ENCODE assay signal across 1 fruit fly cellular context in the genomic region with DNA sequence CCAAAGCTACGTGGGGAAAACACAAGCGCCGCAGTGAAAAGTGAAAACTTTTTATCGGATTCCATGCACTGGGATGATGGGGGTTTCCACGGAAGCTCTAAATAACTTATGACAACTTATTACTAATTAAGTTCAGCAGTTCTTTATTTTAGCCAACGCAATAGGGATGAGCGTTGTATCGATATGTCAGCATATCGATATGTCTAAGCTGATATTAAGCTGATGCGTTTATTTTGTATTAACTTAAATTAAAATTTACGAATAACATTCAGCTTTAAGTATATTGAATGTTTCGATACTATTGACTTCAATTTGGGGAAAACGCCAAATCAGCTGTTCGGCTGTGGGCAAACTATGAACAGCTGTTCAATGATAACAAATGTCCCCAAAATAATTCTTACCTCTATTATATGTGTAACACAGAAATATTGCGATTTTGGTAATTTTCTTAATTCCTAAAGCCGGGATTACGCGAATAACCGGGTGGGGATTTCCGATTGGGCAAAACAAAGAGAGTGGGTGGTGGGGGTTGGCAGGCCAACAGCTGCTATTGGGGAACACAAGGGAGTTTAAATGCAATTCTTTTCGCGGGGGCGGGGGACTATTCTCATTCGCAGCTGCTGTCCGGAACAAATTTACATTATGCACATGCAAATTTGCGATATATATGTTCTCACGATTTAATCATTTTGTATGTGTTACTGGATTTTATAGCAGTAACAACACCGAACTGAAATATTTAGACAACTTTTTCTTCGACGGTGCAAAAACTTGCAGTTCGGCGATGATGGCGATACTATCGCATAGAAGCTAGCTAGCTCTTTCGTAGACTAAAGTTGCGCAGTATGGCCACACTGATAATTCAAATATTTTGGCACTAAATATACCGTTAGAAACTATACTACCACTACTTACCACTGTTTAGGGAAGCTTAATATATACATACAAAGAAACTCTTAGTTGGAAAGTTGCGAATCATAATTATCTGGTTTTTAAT.
TF ChIP-seq lines count a peak whose summit lies in the region.

A gene (minus strand): TSS at position 733 of the 997 bp plus-strand sequence.

TF ChIP-seq in whole organism, embryonic, 481 proteins besides CTCF, POLR2A, EP300 and RAD21 (continued from another document and continues in another):
- TF ChIP-seq CG34224 (GFP tag; IDR thresholded peaks at IDR 0.05; lab: Robert Waterston, UW; ENCODE audit: partially characterized antibody) (peak; percentile 74), Scr (GFP tag; IDR thresholded peaks at IDR 0.05; lab: Robert Waterston, UW; ENCODE audit: partially characterized antibody) (peak; percentile 87), CG15696 (tag; optimal IDR thresholded peaks at IDR 0.05; lab: Kevin White, UChicago) (no peak), CG10959 (GFP tag; IDR thresholded peaks at IDR 0.05; lab: Robert Waterston, UW) (no peak), Jarid2 (GFP tag; optimal IDR thresholded peaks at IDR 0.05; lab: Kevin White, UChicago) (no peak), tx (GFP tag; optimal IDR thresholded peaks at IDR 0.05; lab: Kevin White, UChicago) (no peak), Tbp (GFP tag; optimal IDR thresholded peaks at IDR 0.05; lab: Kevin White, UChicago) (no peak), B-H1 (GFP tag; IDR thresholded peaks at IDR 0.05; lab: Robert Waterston, UW) (no peak), CG17612 (GFP tag; IDR thresholded peaks at IDR 0.05; lab: Robert Waterston, UW) (no peak), CG17385 (GFP tag; optimal IDR thresholded peaks at IDR 0.05; lab: Kevin White, UChicago) (no peak), Fer2 (tag; optimal IDR thresholded peaks at IDR 0.05; lab: Kevin White, UChicago) (no peak), lilli (GFP tag; optimal IDR thresholded peaks at IDR 0.05; lab: Kevin White, UChicago) (no peak), sd (tag; optimal IDR thresholded peaks at IDR 0.05; lab: Kevin White, UChicago) (no peak), p53 (GFP tag; optimal IDR thresholded peaks at IDR 0.05; lab: Kevin White, UChicago) (no peak), fd102C (GFP tag; optimal IDR thresholded peaks at IDR 0.05; lab: Kevin White, UChicago) (no peak), Antp (GFP tag; optimal IDR thresholded peaks at IDR 0.05; lab: Kevin White, UChicago) (no peak), CG33557 (GFP tag; optimal IDR thresholded peaks at IDR 0.05; lab: Kevin White, UChicago) (no peak), sens-2 (GFP tag; IDR thresholded peaks at IDR 0.05; lab: Robert Waterston, UW) (no peak), sima (GFP tag; optimal IDR thresholded peaks at IDR 0.05; lab: Kevin White, UChicago) (no peak), CG4328 (GFP tag; optimal IDR thresholded peaks at IDR 0.05; lab: Kevin White, UChicago) (no peak), CG6765 (GFP tag; optimal IDR thresholded peaks at IDR 0.05; lab: Kevin White, UChicago) (no peak), ara (GFP tag; IDR thresholded peaks at IDR 0.05; lab: Robert Waterston, UW) (no peak), ci (GFP tag; IDR thresholded peaks at IDR 0.05; lab: Robert Waterston, UW) (no peak), amos (GFP tag; IDR thresholded peaks at IDR 0.05; lab: Robert Waterston, UW; ENCODE audit: partially characterized antibody) (peak; percentile 93), CG3838 (GFP tag; optimal IDR thresholded peaks at IDR 0.05; lab: Kevin White, UChicago) (no peak), scrt (GFP tag; optimal IDR thresholded peaks at IDR 0.05; lab: Kevin White, UChicago) (no peak), Taf1 (GFP tag; IDR thresholded peaks at IDR 0.05; lab: Robert Waterston, UW) (no peak), Ravus (GFP tag; IDR thresholded peaks at IDR 0.05; lab: Robert Waterston, UW) (no peak), E2f2 (GFP tag; IDR thresholded peaks at IDR 0.05; lab: Robert Waterston, UW) (peak; percentile 85), CG10209 (GFP tag; optimal IDR thresholded peaks at IDR 0.05; lab: Kevin White, UChicago) (no peak), CG7839 (tag; optimal IDR thresholded peaks at IDR 0.05; lab: Kevin White, UChicago) (no peak), tio (GFP tag; optimal IDR thresholded peaks at IDR 0.05; lab: Kevin White, UChicago) (no peak), CG6813 (GFP tag; optimal IDR thresholded peaks at IDR 0.05; lab: Kevin White, UChicago) (no peak), CG4282 (GFP tag; optimal IDR thresholded peaks at IDR 0.05; lab: Kevin White, UChicago) (no peak), Ptx1 (GFP tag; IDR thresholded peaks at IDR 0.05; lab: Robert Waterston, UW) (no peak), Six4 (GFP tag; optimal IDR thresholded peaks at IDR 0.05; lab: Kevin White, UChicago) (no peak), tll (GFP tag; optimal IDR thresholded peaks at IDR 0.05; lab: Kevin White, UChicago) (no peak), CG10147 (GFP tag; optimal IDR thresholded peaks at IDR 0.05; lab: Kevin White, UChicago) (no peak), CG11696 (GFP tag; IDR thresholded peaks at IDR 0.05; lab: Robert Waterston, UW) (no peak), Pdp1 (GFP tag; optimal IDR thresholded peaks at IDR 0.05; lab: Kevin White, UChicago) (no peak), H2.0 (GFP tag; IDR thresholded peaks at IDR 0.05; lab: Robert Waterston, UW) (no peak), CG1529 (GFP tag; optimal IDR thresholded peaks at IDR 0.05; lab: Kevin White, UChicago) (no peak), CG6854 (GFP tag; optimal IDR thresholded peaks at IDR 0.05; lab: Kevin White, UChicago) (no peak), CG6175 (GFP tag; IDR thresholded peaks at IDR 0.05; lab: Robert Waterston, UW) (no peak), D19B (GFP tag; optimal IDR thresholded peaks at IDR 0.05; lab: Kevin White, UChicago) (no peak), CG43689 (GFP tag; IDR thresholded peaks at IDR 0.05; lab: Robert Waterston, UW) (no peak), Lpt (GFP tag; optimal IDR thresholded peaks at IDR 0.05; lab: Kevin White, UChicago) (no peak), Max (GFP tag; optimal IDR thresholded peaks at IDR 0.05; lab: Kevin White, UChicago) (no peak), CG17802 (tag; optimal IDR thresholded peaks at IDR 0.05; lab: Kevin White, UChicago) (no peak), CG34422 (GFP tag; IDR thresholded peaks at IDR 0.05; lab: Robert Waterston, UW) (no peak), sim (GFP tag; IDR thresholded peaks at IDR 0.05; lab: Robert Waterston, UW) (no peak), CG30431 (GFP tag; optimal IDR thresholded peaks at IDR 0.05; lab: Kevin White, UChicago) (no peak), Ada2b (GFP tag; IDR thresholded peaks at IDR 0.05; lab: Robert Waterston, UW) (no peak), CG9797 (GFP tag; optimal IDR thresholded peaks at IDR 0.05; lab: Kevin White, UChicago) (peak; percentile 76), CG9609 (GFP tag; optimal IDR thresholded peaks at IDR 0.05; lab: Kevin White, UChicago) (no peak), oc (tag; optimal IDR thresholded peaks at IDR 0.05; lab: Kevin White, UChicago) (no peak), Ets97D (GFP tag; optimal IDR thresholded peaks at IDR 0.05; lab: Kevin White, UChicago) (peak; percentile 59), kah (GFP tag; optimal IDR thresholded peaks at IDR 0.05; lab: Kevin White, UChicago) (no peak), CG13123 (GFP tag; optimal IDR thresholded peaks at IDR 0.05; lab: Kevin White, UChicago) (no peak), Hmx (GFP tag; optimal IDR thresholded peaks at IDR 0.05; lab: Kevin White, UChicago) (no peak), Xbp1 (GFP tag; optimal IDR thresholded peaks at IDR 0.05; lab: Kevin White, UChicago) (no peak), D19A (tag; optimal IDR thresholded peaks at IDR 0.05; lab: Kevin White, UChicago) (no peak), CG4404 (GFP tag; IDR thresholded peaks at IDR 0.05; lab: Robert Waterston, UW) (no peak), CG1602 (GFP tag; optimal IDR thresholded peaks at IDR 0.05; lab: Kevin White, UChicago) (no peak), Rx (GFP tag; IDR thresholded peaks at IDR 0.05; lab: Robert Waterston, UW) (no peak), lov (optimal IDR thresholded peaks at IDR 0.05; lab: Kevin White, UChicago) (no peak), lov (GFP tag; IDR thresholded peaks at IDR 0.05; lab: Robert Waterston, UW) (no peak), fru (optimal IDR thresholded peaks at IDR 0.05; lab: Kevin White, UChicago) (no peak), Gug (GFP tag; IDR thresholded peaks at IDR 0.05; lab: Robert Waterston, UW) (no peak), CG12391 (tag; optimal IDR thresholded peaks at IDR 0.05; lab: Kevin White, UChicago) (no peak), odd (GFP tag; optimal IDR thresholded peaks at IDR 0.05; lab: Kevin White, UChicago) (no peak), Trl (optimal IDR thresholded peaks at IDR 0.05; lab: Kevin White, UChicago) (no peak), Trl (GFP tag; optimal IDR thresholded peaks at IDR 0.05; lab: Kevin White, UChicago) (no peak), CG15601 (tag; optimal IDR thresholded peaks at IDR 0.05; lab: Kevin White, UChicago) (no peak), pan (optimal IDR thresholded peaks at IDR 0.05; lab: Kevin White, UChicago) (no peak), pan (GFP tag; optimal IDR thresholded peaks at IDR 0.05 in 1 of 2, IDR thresholded peaks at IDR 0.05 in 1 of 2) (no peak), CG31224 (GFP tag; IDR thresholded peaks at IDR 0.05; lab: Robert Waterston, UW) (no peak), CG2712 (tag; optimal IDR thresholded peaks at IDR 0.05; lab: Kevin White, UChicago) (no peak), CG10565 (GFP tag; optimal IDR thresholded peaks at IDR 0.05; lab: Kevin White, UChicago) (no peak), Nf-YB (GFP tag; optimal IDR thresholded peaks at IDR 0.05; lab: Kevin White, UChicago) (peak; percentile 68), CG10366 (GFP tag; IDR thresholded peaks at IDR 0.05; lab: Robert Waterston, UW) (no peak), Vsx1 (GFP tag; optimal IDR thresholded peaks at IDR 0.05; lab: Kevin White, UChicago) (no peak), HLHmδ (GFP tag; optimal IDR thresholded peaks at IDR 0.05; lab: Kevin White, UChicago) (no peak), CG12071 (GFP tag; optimal IDR thresholded peaks at IDR 0.05; lab: Kevin White, UChicago) (no peak), sug (tag; optimal IDR thresholded peaks at IDR 0.05; lab: Kevin White, UChicago) (no peak), mld (GFP tag; IDR thresholded peaks at IDR 0.05; lab: Robert Waterston, UW; ENCODE audit: partially characterized antibody) (peak; percentile 84; the same call in 2 of the 3 replicates), ems (GFP tag; optimal IDR thresholded peaks at IDR 0.05; lab: Kevin White, UChicago) (no peak), Hsf (GFP tag; optimal IDR thresholded peaks at IDR 0.05; lab: Kevin White, UChicago) (no peak), wdn (GFP tag; IDR thresholded peaks at IDR 0.05; lab: Robert Waterston, UW) (no peak), CG12659 (GFP tag; optimal IDR thresholded peaks at IDR 0.05; lab: Kevin White, UChicago) (no peak), CG11504 (tag; optimal IDR thresholded peaks at IDR 0.05; lab: Kevin White, UChicago) (no peak), CG7357 (GFP tag; IDR thresholded peaks at IDR 0.05; lab: Robert Waterston, UW) (no peak), seq (GFP tag; IDR thresholded peaks at IDR 0.05; lab: Robert Waterston, UW) (no peak), cad (GFP tag; optimal IDR thresholded peaks at IDR 0.05; lab: Kevin White, UChicago) (no peak), vnd (GFP tag; IDR thresholded peaks at IDR 0.05; lab: Robert Waterston, UW; ENCODE audit: partially characterized antibody) (peak; percentile 85), eve (GFP tag; optimal IDR thresholded peaks at IDR 0.05; lab: Kevin White, UChicago) (no peak), CG1792 (GFP tag; optimal IDR thresholded peaks at IDR 0.05; lab: Kevin White, UChicago) (no peak), CG12299 (tag; optimal IDR thresholded peaks at IDR 0.05; lab: Kevin White, UChicago) (no peak), CG6683 (GFP tag; optimal IDR thresholded peaks at IDR 0.05; lab: Kevin White, UChicago) (no peak), Rfx (GFP tag; IDR thresholded peaks at IDR 0.05; lab: Robert Waterston, UW) (0 out of 2 replicates have a peak, but pooled peaks have one; percentile 34), stc (GFP tag; IDR thresholded peaks at IDR 0.05; lab: Robert Waterston, UW) (no peak), ham (GFP tag; IDR thresholded peaks at IDR 0.05; lab: Robert Waterston, UW) (no peak), B-H2 (GFP tag; optimal IDR thresholded peaks at IDR 0.05; lab: Kevin White, UChicago) (no peak), YL-1 (GFP tag; optimal IDR thresholded peaks at IDR 0.05; lab: Kevin White, UChicago) (peak; percentile 4), Hr78 (GFP tag; optimal IDR thresholded peaks at IDR 0.05; lab: Kevin White, UChicago) (no peak), Sry-β (GFP tag; optimal IDR thresholded peaks at IDR 0.05; lab: Kevin White, UChicago) (peak; percentile 31), E2f1 (GFP tag; IDR thresholded peaks at IDR 0.05; lab: Robert Waterston, UW) (no peak), Lhr (GFP tag; optimal IDR thresholded peaks at IDR 0.05; lab: Kevin White, UChicago) (peak; percentile 24), so (GFP tag; IDR thresholded peaks at IDR 0.05; lab: Robert Waterston, UW) (no peak), dpn (GFP tag; optimal IDR thresholded peaks at IDR 0.05; lab: Kevin White, UChicago) (no peak), H15 (GFP tag; IDR thresholded peaks at IDR 0.05; lab: Robert Waterston, UW) (no peak), gce (GFP tag; IDR thresholded peaks at IDR 0.05; lab: Robert Waterston, UW) (no peak), peb (GFP tag; IDR thresholded peaks at IDR 0.05; lab: Robert Waterston, UW) (no peak), CG14050 (GFP tag; IDR thresholded peaks at IDR 0.05; lab: Robert Waterston, UW) (no peak), CG10543 (GFP tag; optimal IDR thresholded peaks at IDR 0.05; lab: Kevin White, UChicago) (no peak), Side (GFP tag; optimal IDR thresholded peaks at IDR 0.05; lab: Kevin White, UChicago) (no peak), Spps (tag; optimal IDR thresholded peaks at IDR 0.05; lab: Kevin White, UChicago) (no peak), CG14441 (GFP tag; IDR thresholded peaks at IDR 0.05; lab: Robert Waterston, UW) (no peak), CG17328 (GFP tag; IDR thresholded peaks at IDR 0.05; lab: Robert Waterston, UW) (no peak), CG30020 (tag; optimal IDR thresholded peaks at IDR 0.05; lab: Kevin White, UChicago) (no peak), Oli (tag; optimal IDR thresholded peaks at IDR 0.05; lab: Kevin White, UChicago) (no peak), dan (GFP tag; IDR thresholded peaks at IDR 0.05; lab: Robert Waterston, UW) (no peak), CG9727 (GFP tag; optimal IDR thresholded peaks at IDR 0.05; lab: Kevin White, UChicago) (no peak), CG2116 (GFP tag; optimal IDR thresholded peaks at IDR 0.05; lab: Kevin White, UChicago) (peak; percentile 19), dmrt11E (tag; optimal IDR thresholded peaks at IDR 0.05; lab: Kevin White, UChicago) (no peak), fd96Cb (tag; optimal IDR thresholded peaks at IDR 0.05; lab: Kevin White, UChicago) (no peak), CG4854 (GFP tag; optimal IDR thresholded peaks at IDR 0.05; lab: Kevin White, UChicago) (no peak), CG13894 (tag; optimal IDR thresholded peaks at IDR 0.05; lab: Kevin White, UChicago) (no peak)
